Fruit fly (Drosophila melanogaster) whole organism, embryonic: ENCODE measurements around the gene CG34148.
A peak's percentile ranks its signal among the peaks of the same experiment; 100 is the strongest.

Source experiments
- Asciz ChIP-seq: fragments of 200-800 bp; sonication (Bioruptor generic); optimal IDR thresholded peaks from 2 replicates; lab custom pipeline; 2017; ENCODE audit warnings: missing biosample characterization, mild to moderate bottlenecking, missing genetic modification characterization, missing genetic modification reagents
- Bgb ChIP-seq: fragments of 200-800 bp; sonication (Bioruptor generic); IDR thresholded peaks from 2 replicates; pipeline ENCODE4 v1.3.6; 2022; ENCODE audit warnings: missing biosample characterization, missing genetic modification characterization; ENCODE audit not compliant: partially characterized antibody
- CG10267 ChIP-seq: fragments of 200-800 bp; sonication (Bioruptor generic); optimal IDR thresholded peaks from 2 replicates; lab custom pipeline; 2018; ENCODE audit warnings: missing biosample characterization, mild to moderate bottlenecking, missing genetic modification characterization, moderate library complexity
- CG12104 ChIP-seq: fragments of 200-800 bp; sonication (Bioruptor generic); optimal IDR thresholded peaks from 3 replicates; lab custom pipeline; 2016; ENCODE audit warnings: missing biosample characterization, missing genetic modification characterization
- CG13287 ChIP-seq: fragments of 200-800 bp; sonication (Bioruptor generic); IDR thresholded peaks from 2 replicates; pipeline ENCODE4 v1.3.6; 2022; ENCODE audit warnings: missing biosample characterization, missing genetic modification characterization; ENCODE audit not compliant: partially characterized antibody
- CG16779 ChIP-seq: fragments of 200-800 bp; sonication (Bioruptor generic); IDR thresholded peaks from 2 replicates; pipeline ENCODE4 v1.3.6; 2022; ENCODE audit warnings: missing biosample characterization, missing genetic modification characterization
- CG16813 ChIP-seq: fragments of 200-800 bp; sonication (Bioruptor generic); IDR thresholded peaks from 3 replicates; pipeline ENCODE4 v1.3.6; 2022; ENCODE audit warnings: missing biosample characterization, missing genetic modification characterization; ENCODE audit not compliant: partially characterized antibody
- CG2116 ChIP-seq: fragments of 200-800 bp; sonication (Bioruptor generic); optimal IDR thresholded peaks from 3 replicates; lab custom pipeline; 2018; ENCODE audit warnings: missing biosample characterization, mild to moderate bottlenecking, missing genetic modification characterization
- CG2875 ChIP-seq: fragments of 200-800 bp; sonication (Bioruptor generic); optimal IDR thresholded peaks from 2 replicates; lab custom pipeline; 2017; ENCODE audit warnings: missing biosample characterization, mild to moderate bottlenecking, missing genetic modification characterization, missing genetic modification reagents
- CG34224 ChIP-seq: fragments of 200-800 bp; sonication (Bioruptor generic); IDR thresholded peaks from 3 replicates; pipeline ENCODE4 v1.3.6; 2022; ENCODE audit warnings: missing biosample characterization, missing genetic modification characterization; ENCODE audit not compliant: partially characterized antibody
- CG4617 ChIP-seq: fragments of 200-800 bp; sonication (Bioruptor generic); optimal IDR thresholded peaks from 3 replicates; lab custom pipeline; 2016; ENCODE audit warnings: missing biosample characterization, missing genetic modification characterization, borderline replicate concordance
- CG6175 ChIP-seq: fragments of 200-800 bp; sonication (Bioruptor generic); IDR thresholded peaks from 3 replicates; pipeline ENCODE4 v1.3.6; 2022; ENCODE audit warnings: missing biosample characterization, missing genetic modification characterization
- CG6791 ChIP-seq: fragments of 200-800 bp; sonication (Bioruptor generic); IDR thresholded peaks from 3 replicates; pipeline ENCODE4 v1.3.6; 2022; ENCODE audit warnings: missing biosample characterization, missing genetic modification characterization; ENCODE audit not compliant: partially characterized antibody
- CG6813 ChIP-seq: fragments of 200-800 bp; sonication (Bioruptor generic); optimal IDR thresholded peaks from 2 replicates; lab custom pipeline; 2017; ENCODE audit warnings: missing biosample characterization, missing genetic modification characterization, mild to moderate bottlenecking, moderate library complexity, missing genetic modification reagents
- CG7963 ChIP-seq: fragments of 200-800 bp; sonication (Bioruptor generic); IDR thresholded peaks from 3 replicates; pipeline ENCODE4 v1.3.6; 2022; ENCODE audit warnings: missing biosample characterization, missing genetic modification characterization; ENCODE audit not compliant: partially characterized antibody
- Dek ChIP-seq: fragments of 200-800 bp; sonication (Bioruptor generic); optimal IDR thresholded peaks from 3 replicates; lab custom pipeline; 2019; ENCODE audit warnings: missing biosample characterization, mild to moderate bottlenecking, missing genetic modification characterization, moderate library complexity
- Dll ChIP-seq: fragments of 200-800 bp; sonication (Bioruptor generic); IDR thresholded peaks from 4 replicates; pipeline ENCODE4 v1.3.6; 2022; ENCODE audit warnings: missing biosample characterization, missing genetic modification characterization; ENCODE audit not compliant: partially characterized antibody
- Doc3 ChIP-seq: fragments of 200-800 bp; sonication (Bioruptor generic); IDR thresholded peaks from 3 replicates; pipeline ENCODE4 v1.3.6; 2022; ENCODE audit warnings: missing biosample characterization, missing genetic modification characterization; ENCODE audit not compliant: partially characterized antibody
- Dp ChIP-seq: fragments of 200-800 bp; sonication (Bioruptor generic); optimal IDR thresholded peaks from 2 replicates; lab custom pipeline; 2018; ENCODE audit warnings: missing biosample characterization, mild to moderate bottlenecking, missing genetic modification characterization, moderate library complexity
- Dref ChIP-seq: fragments of 200-800 bp; sonication (Bioruptor generic); IDR thresholded peaks from 2 replicates; pipeline ENCODE4 v1.3.6; 2022; ENCODE audit warnings: missing biosample characterization, missing genetic modification characterization
- E2f2 ChIP-seq: fragments of 200-800 bp; sonication (Bioruptor generic); IDR thresholded peaks from 2 replicates; pipeline ENCODE4 v1.3.6; 2022; ENCODE audit warnings: missing biosample characterization, missing genetic modification characterization
- HLH4C ChIP-seq: fragments of 200-800 bp; sonication (Bioruptor generic); IDR thresholded peaks from 3 replicates; pipeline ENCODE4 v1.3.6; 2022; ENCODE audit warnings: missing biosample characterization, missing genetic modification characterization; ENCODE audit not compliant: partially characterized antibody
- MBD-R2 ChIP-seq: fragments of 200-800 bp; sonication (Bioruptor generic); IDR thresholded peaks from 2 replicates; pipeline ENCODE4 v1.3.6; 2022; ENCODE audit warnings: missing biosample characterization, missing genetic modification characterization
- MESR4 ChIP-seq: fragments of 200-800 bp; sonication (Bioruptor generic); optimal IDR thresholded peaks from 2 replicates; lab custom pipeline; 2018; ENCODE audit warnings: missing biosample characterization, mild to moderate bottlenecking, missing genetic modification characterization, moderate library complexity
- Opbp ChIP-seq: fragments of 200-800 bp; sonication (Bioruptor generic); IDR thresholded peaks from 3 replicates; pipeline ENCODE4 v1.3.6; 2022; ENCODE audit warnings: missing biosample characterization, missing genetic modification characterization; ENCODE audit not compliant: partially characterized antibody
- Scr ChIP-seq: fragments of 200-800 bp; sonication (Bioruptor generic); IDR thresholded peaks from 2 replicates; pipeline ENCODE4 v1.3.6; 2022; ENCODE audit warnings: missing biosample characterization, missing genetic modification characterization; ENCODE audit not compliant: partially characterized antibody
- Sry-δ ChIP-seq: fragments of 200-800 bp; sonication (Bioruptor generic); optimal IDR thresholded peaks from 2 replicates; lab custom pipeline; 2016; ENCODE audit warnings: missing biosample characterization, missing genetic modification characterization
- ato ChIP-seq: fragments of 200-800 bp; sonication (Bioruptor generic); IDR thresholded peaks from 2 replicates; pipeline ENCODE4 v1.3.6; 2022; ENCODE audit warnings: missing biosample characterization, missing genetic modification characterization; ENCODE audit not compliant: partially characterized antibody
- bab2 ChIP-seq: fragments of 200-800 bp; sonication (Bioruptor generic); optimal IDR thresholded peaks from 2 replicates; lab custom pipeline; 2016; ENCODE audit warnings: missing biosample characterization, missing genetic modification characterization
- crp ChIP-seq, 2 experiments: fragments of 200-800 bp; sonication (Bioruptor generic); optimal IDR thresholded peaks; 2 replicates in 1 of 2; 3 replicates in 1 of 2; lab custom pipeline; 2017; ENCODE audit warnings: missing biosample characterization in 2 of 2, missing genetic modification characterization in 2 of 2, mild to moderate bottlenecking in 1 of 2, moderate library complexity in 1 of 2
- cwo ChIP-seq: fragments of 200-800 bp; sonication (Bioruptor generic); optimal IDR thresholded peaks from 3 replicates; lab custom pipeline; 2017; ENCODE audit warnings: missing biosample characterization, missing genetic modification characterization, mild to moderate bottlenecking, moderate library complexity, missing genetic modification reagents
- disco-r ChIP-seq: fragments of 200-800 bp; sonication (Bioruptor generic); optimal IDR thresholded peaks from 2 replicates; lab custom pipeline; 2016; ENCODE audit warnings: missing biosample characterization, missing genetic modification characterization
- hb ChIP-seq: fragments of 200-800 bp; sonication (Bioruptor generic); IDR thresholded peaks from 3 replicates; pipeline ENCODE4 v1.3.6; 2022; ENCODE audit warnings: missing biosample characterization, missing genetic modification characterization; ENCODE audit not compliant: partially characterized antibody
- hbn ChIP-seq: fragments of 200-800 bp; sonication (Bioruptor generic); IDR thresholded peaks from 2 replicates; pipeline ENCODE4 v1.3.6; 2022; ENCODE audit warnings: missing biosample characterization, missing genetic modification characterization; ENCODE audit not compliant: partially characterized antibody
- inv ChIP-seq: fragments of 200-800 bp; sonication (Bioruptor generic); IDR thresholded peaks from 2 replicates; pipeline ENCODE4 v1.3.6; 2022; ENCODE audit warnings: missing biosample characterization, missing genetic modification characterization; ENCODE audit not compliant: partially characterized antibody
- mld ChIP-seq: fragments of 200-800 bp; sonication (Bioruptor generic); IDR thresholded peaks from 3 replicates; pipeline ENCODE4 v1.3.6; 2022; ENCODE audit warnings: missing biosample characterization, missing genetic modification characterization; ENCODE audit not compliant: partially characterized antibody
- nerfin-2 ChIP-seq: fragments of 200-800 bp; sonication (Bioruptor generic); IDR thresholded peaks from 2 replicates; pipeline ENCODE4 v1.3.6; 2022; ENCODE audit warnings: missing biosample characterization, missing genetic modification characterization; ENCODE audit not compliant: partially characterized antibody
- org-1 ChIP-seq: fragments of 200-800 bp; sonication (Bioruptor generic); optimal IDR thresholded peaks from 2 replicates; lab custom pipeline; 2017; ENCODE audit warnings: missing biosample characterization, missing genetic modification characterization
- pzg ChIP-seq: fragments of 200-800 bp; sonication (Bioruptor generic); optimal IDR thresholded peaks from 3 replicates; lab custom pipeline; 2018; ENCODE audit warnings: missing biosample characterization, mild to moderate bottlenecking, missing genetic modification characterization, moderate library complexity
- sna ChIP-seq: fragments of 200-800 bp; sonication (Bioruptor generic); IDR thresholded peaks from 2 replicates; pipeline ENCODE4 v1.3.6; 2022; ENCODE audit warnings: missing biosample characterization, missing genetic modification characterization; ENCODE audit not compliant: partially characterized antibody
- stwl ChIP-seq: fragments of 200-800 bp; sonication (Bioruptor generic); optimal IDR thresholded peaks from 3 replicates; lab custom pipeline; 2018; ENCODE audit warnings: missing biosample characterization, mild to moderate bottlenecking, missing genetic modification characterization, moderate library complexity
- tna ChIP-seq: fragments of 200-800 bp; sonication (Bioruptor generic); IDR thresholded peaks from 2 replicates; pipeline ENCODE4 v1.3.6; 2022; ENCODE audit warnings: missing biosample characterization, missing genetic modification characterization; ENCODE audit not compliant: partially characterized antibody
- twi ChIP-seq: fragments of 200-800 bp; optimal IDR thresholded peaks from 2 replicates; lab custom pipeline; 2019; ENCODE audit warnings: missing biosample characterization, mild to moderate bottlenecking, missing genetic modification characterization, moderate library complexity
- unc-4 ChIP-seq: fragments of 200-800 bp; sonication (Bioruptor generic); IDR thresholded peaks from 2 replicates; pipeline ENCODE4 v1.3.6; 2022; ENCODE audit warnings: missing biosample characterization, missing genetic modification characterization; ENCODE audit not compliant: partially characterized antibody
- vnd ChIP-seq: fragments of 200-800 bp; sonication (Bioruptor generic); IDR thresholded peaks from 3 replicates; pipeline ENCODE4 v1.3.6; 2022; ENCODE audit warnings: missing biosample characterization, missing genetic modification characterization; ENCODE audit not compliant: partially characterized antibody
- zen2 ChIP-seq: fragments of 200-800 bp; sonication (Bioruptor generic); IDR thresholded peaks from 3 replicates; pipeline ENCODE4 v1.3.6; 2022; ENCODE audit warnings: missing biosample characterization, missing genetic modification characterization; ENCODE audit not compliant: partially characterized antibody

Gene CG34148

DNA sequence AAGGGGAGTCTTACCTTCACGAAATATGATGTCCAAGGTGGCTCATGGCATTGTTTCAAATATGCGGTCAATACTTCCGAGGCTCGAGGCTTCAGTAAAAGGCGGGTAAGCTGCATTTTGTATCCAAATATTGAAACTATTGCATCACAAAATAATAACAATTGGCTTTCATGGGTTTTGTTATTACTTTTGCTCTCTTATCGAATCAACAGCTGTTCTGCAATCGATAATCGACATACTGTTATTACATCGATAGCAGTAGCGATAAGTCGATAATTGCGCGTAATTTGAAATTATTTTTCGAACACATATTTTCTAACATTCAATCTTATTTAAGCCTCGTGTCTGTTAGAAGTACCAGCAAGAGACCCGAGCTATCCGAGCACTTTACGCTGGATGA lies at the start of gene CG34148:
CG34148 (minus strand) TSS at position 214 of the 400 bp plus-strand sequence.
- peak; percentile 74 for TF ChIP-seq Scr (GFP tag; lab: Robert Waterston, UW)
- peak; percentile 69 for TF ChIP-seq MBD-R2 (GFP tag; lab: Robert Waterston, UW)
- TF ChIP-seq hb (GFP tag; lab: Robert Waterston, UW) = peak; percentile 63; the same call in 1 of the 3 replicates
- no peak for TF ChIP-seq Asciz
- TF ChIP-seq CG2875 (GFP tag; lab: Kevin White, UChicago) = no peak
- peak; percentile 91 for TF ChIP-seq zen2 (GFP tag; lab: Robert Waterston, UW)
- no peak for TF ChIP-seq CG6175 (GFP tag; lab: Robert Waterston, UW)
- peak; percentile 68; the same call in 2 of the 3 replicates for TF ChIP-seq Opbp
- TF ChIP-seq CG4617 (GFP tag; lab: Kevin White, UChicago) = peak; percentile 37
- TF ChIP-seq twi (tag; lab: Kevin White, UChicago) = no peak
- TF ChIP-seq bab2 = no peak
- peak; percentile 89 for TF ChIP-seq Dp (GFP tag; lab: Kevin White, UChicago)
- TF ChIP-seq ato = peak; percentile 85
- peak; percentile 32 for TF ChIP-seq pzg (GFP tag; lab: Kevin White, UChicago)
- peak; percentile 88 for TF ChIP-seq sna (GFP tag; lab: Robert Waterston, UW)
- peak; percentile 92 for TF ChIP-seq E2f2 (GFP tag; lab: Robert Waterston, UW)
- peak; percentile 67; the same call in 2 of the 3 replicates for TF ChIP-seq mld (GFP tag; lab: Robert Waterston, UW)
- peak; percentile 73 for TF ChIP-seq unc-4
- TF ChIP-seq hbn (GFP tag; lab: Robert Waterston, UW) = peak; percentile 77
- TF ChIP-seq org-1 (GFP tag; lab: Kevin White, UChicago) = no peak
- no peak for TF ChIP-seq CG12104 (GFP tag; lab: Kevin White, UChicago)
- peak; percentile 60; the same call in 2 of the 3 replicates for TF ChIP-seq Doc3 (GFP tag; lab: Robert Waterston, UW)
- TF ChIP-seq CG2116 = peak; percentile 74
- peak; percentile 60 for TF ChIP-seq MESR4 (GFP tag; lab: Kevin White, UChicago)
- TF ChIP-seq Bgb (GFP tag; lab: Robert Waterston, UW) = peak; percentile 71
- peak; percentile 28 for TF ChIP-seq Sry-δ (GFP tag; lab: Kevin White, UChicago)
- peak; percentile 83 for TF ChIP-seq CG13287 (GFP tag; lab: Robert Waterston, UW)
- no peak for TF ChIP-seq CG6813 (GFP tag; lab: Kevin White, UChicago)
- TF ChIP-seq nerfin-2 = peak; percentile 80
- peak; percentile 90 for TF ChIP-seq CG34224 (GFP tag; lab: Robert Waterston, UW)
- peak; percentile 90 for TF ChIP-seq tna (GFP tag; lab: Robert Waterston, UW)
- TF ChIP-seq Dll (GFP tag; lab: Robert Waterston, UW) = peak; percentile 82
- TF ChIP-seq disco-r (GFP tag; lab: Kevin White, UChicago) = no peak
- peak; percentile 67; the same call in 2 of the 3 replicates for TF ChIP-seq vnd (GFP tag; lab: Robert Waterston, UW)
- peak; percentile 83 for TF ChIP-seq CG6791
- TF ChIP-seq crp (GFP tag; optimal IDR thresholded peaks at IDR 0.05; lab: Kevin White, UChicago) = peak; percentile 45 to 90
- TF ChIP-seq HLH4C (GFP tag; lab: Robert Waterston, UW) = peak; percentile 87
- peak; percentile 81 for TF ChIP-seq Dref
- TF ChIP-seq cwo (GFP tag; lab: Kevin White, UChicago) = no peak
- TF ChIP-seq CG16813 = peak; percentile 61; the same call in 2 of the 3 replicates
- peak; percentile 53 for TF ChIP-seq stwl (tag; lab: Kevin White, UChicago)
- TF ChIP-seq CG7963 (GFP tag; lab: Robert Waterston, UW) = peak; percentile 73
- TF ChIP-seq CG10267 (tag; lab: Kevin White, UChicago) = peak; percentile 34
- TF ChIP-seq CG16779 (GFP tag; lab: Robert Waterston, UW) = no peak
- no peak for TF ChIP-seq Dek (tag; lab: Kevin White, UChicago)
- peak; percentile 36; the same call in 1 of the 2 replicates for TF ChIP-seq inv (GFP tag; lab: Robert Waterston, UW)
